Fruit fly (Drosophila melanogaster) whole organism, embryonic: Measurements from ENCODE around the gene trus.

Experiments
- Atf6 ChIP-seq: fragments of 200-800 bp; sonication (Bioruptor generic); IDR thresholded peaks from 2 replicates; pipeline ENCODE4 v1.3.6; 2022; ENCODE audit warnings: missing biosample characterization, missing genetic modification characterization
- CG11085 ChIP-seq: fragments of 200-800 bp; sonication (Bioruptor generic); IDR thresholded peaks from 2 replicates; pipeline ENCODE4 v1.3.6; 2022; ENCODE audit warnings: missing biosample characterization, missing genetic modification characterization
- CG11696 ChIP-seq: fragments of 200-800 bp; sonication (Bioruptor generic); IDR thresholded peaks from 2 replicates; pipeline ENCODE4 v1.3.6; 2022; ENCODE audit warnings: missing biosample characterization, missing genetic modification characterization
- CG11723 ChIP-seq: fragments of 200-800 bp; sonication (Bioruptor generic); optimal IDR thresholded peaks from 2 replicates; lab custom pipeline; 2017; ENCODE audit warnings: missing biosample characterization, mild to moderate bottlenecking, missing genetic modification characterization
- CG14860 ChIP-seq: fragments of 200-800 bp; sonication (Bioruptor generic); IDR thresholded peaks from 3 replicates; pipeline ENCODE4 v1.3.6; 2022; ENCODE audit warnings: missing biosample characterization, missing genetic modification characterization; ENCODE audit not compliant: partially characterized antibody
- CG16815 ChIP-seq: fragments of 200-800 bp; sonication (Bioruptor generic); optimal IDR thresholded peaks from 3 replicates; lab custom pipeline; 2017; ENCODE audit warnings: missing biosample characterization, mild to moderate bottlenecking, missing genetic modification characterization
- CG1832 ChIP-seq: fragments of 200-800 bp; sonication (Bioruptor generic); optimal IDR thresholded peaks from 2 replicates; lab custom pipeline; 2017; ENCODE audit warnings: missing biosample characterization, mild to moderate bottlenecking, missing genetic modification characterization, inconsistent platforms
- CG30431 ChIP-seq: fragments of 200-800 bp; sonication (Bioruptor generic); optimal IDR thresholded peaks from 2 replicates; lab custom pipeline; 2017; ENCODE audit warnings: missing biosample characterization, missing genetic modification characterization
- CG4707 ChIP-seq: fragments of 200-800 bp; sonication (Bioruptor generic); optimal IDR thresholded peaks from 2 replicates; lab custom pipeline; 2018; ENCODE audit warnings: missing biosample characterization, mild to moderate bottlenecking, missing genetic modification characterization, moderate library complexity
- CG5180 ChIP-seq: fragments of 200-800 bp; sonication (Bioruptor generic); optimal IDR thresholded peaks from 3 replicates; lab custom pipeline; 2017; ENCODE audit warnings: missing biosample characterization, missing genetic modification characterization, mild to moderate bottlenecking, moderate library complexity, missing genetic modification reagents
- CG6175 ChIP-seq: fragments of 200-800 bp; sonication (Bioruptor generic); IDR thresholded peaks from 3 replicates; pipeline ENCODE4 v1.3.6; 2022; ENCODE audit warnings: missing biosample characterization, missing genetic modification characterization
- CG6689 ChIP-seq: fragments of 200-800 bp; sonication (Bioruptor generic); IDR thresholded peaks from 2 replicates; pipeline ENCODE4 v1.3.6; 2022; ENCODE audit warnings: missing biosample characterization, missing genetic modification characterization
- CG6791 ChIP-seq: fragments of 200-800 bp; sonication (Bioruptor generic); IDR thresholded peaks from 3 replicates; pipeline ENCODE4 v1.3.6; 2022; ENCODE audit warnings: missing biosample characterization, missing genetic modification characterization; ENCODE audit not compliant: partially characterized antibody
- CG6813 ChIP-seq: fragments of 200-800 bp; sonication (Bioruptor generic); optimal IDR thresholded peaks from 2 replicates; lab custom pipeline; 2017; ENCODE audit warnings: missing biosample characterization, missing genetic modification characterization, mild to moderate bottlenecking, moderate library complexity, missing genetic modification reagents
- CG7839 ChIP-seq: fragments of 200-800 bp; sonication (Bioruptor generic); optimal IDR thresholded peaks from 3 replicates; lab custom pipeline; 2018; ENCODE audit warnings: missing biosample characterization, mild to moderate bottlenecking, missing genetic modification characterization, moderate library complexity
- CG8290 ChIP-seq, 3 experiments: fragments of 200-800 bp; sonication (Bioruptor generic); optimal IDR thresholded peaks; 2 replicates each; lab custom pipeline; 2016 to 2019; ENCODE audit warnings: missing biosample characterization in 3 of 3, missing genetic modification characterization in 3 of 3, mild to moderate bottlenecking in 2 of 3, moderate library complexity in 1 of 3
- CG8478 ChIP-seq: fragments of >200 bp; optimal IDR thresholded peaks from 2 replicates; lab custom pipeline; 2018
- CG9727 ChIP-seq: fragments of 200-800 bp; sonication (Bioruptor generic); optimal IDR thresholded peaks from 3 replicates; lab custom pipeline; 2017; ENCODE audit warnings: missing biosample characterization, mild to moderate bottlenecking, missing genetic modification characterization
- CHES-1-like ChIP-seq: fragments of 200-800 bp; sonication (Bioruptor generic); optimal IDR thresholded peaks from 2 replicates; lab custom pipeline; 2016; ENCODE audit warnings: missing biosample characterization, missing genetic modification characterization
- CkIIα-i1 ChIP-seq: fragments of 200-800 bp; sonication (Bioruptor generic); IDR thresholded peaks from 2 replicates; pipeline ENCODE4 v1.3.6; 2022; ENCODE audit warnings: missing biosample characterization, missing genetic modification characterization
- Dad ChIP-seq: fragments of 200-800 bp; sonication (Bioruptor generic); optimal IDR thresholded peaks from 3 replicates; lab custom pipeline; 2016; ENCODE audit warnings: missing biosample characterization, missing genetic modification characterization
- Dbx ChIP-seq: fragments of 200-800 bp; sonication (Bioruptor generic); IDR thresholded peaks from 3 replicates; pipeline ENCODE4 v1.3.6; 2022; ENCODE audit warnings: missing biosample characterization, missing genetic modification characterization
- Ets65A ChIP-seq: fragments of 200-800 bp; sonication (Bioruptor generic); peaks from one replicate; lab custom pipeline; 2016; ENCODE audit warnings: missing biosample characterization, missing genetic modification characterization
- H15 ChIP-seq: fragments of 200-800 bp; sonication (Bioruptor generic); IDR thresholded peaks from 3 replicates; pipeline ENCODE4 v1.3.6; 2022; ENCODE audit warnings: missing biosample characterization, missing genetic modification characterization
- Jarid2 ChIP-seq: fragments of 200-800 bp; sonication (Bioruptor generic); optimal IDR thresholded peaks from 3 replicates; lab custom pipeline; 2017; ENCODE audit warnings: mild to moderate bottlenecking, missing biosample characterization, missing genetic modification reagents, missing genetic modification characterization
- Med ChIP-seq: fragments of 200-800 bp; sonication (Bioruptor generic); peaks from one replicate; lab custom pipeline; 2016; ENCODE audit warnings: missing biosample characterization, missing genetic modification characterization, mild to moderate bottlenecking, inconsistent platforms, moderate library complexity
- NFAT ChIP-seq: fragments of 200-800 bp; sonication (Bioruptor generic); IDR thresholded peaks from 2 replicates; pipeline ENCODE4 v1.3.6; 2022; ENCODE audit warnings: missing biosample characterization, missing genetic modification characterization
- Nf-YA ChIP-seq: fragments of 200-800 bp; sonication (Bioruptor generic); IDR thresholded peaks from 2 replicates; pipeline ENCODE4 v1.3.6; 2022; ENCODE audit warnings: missing biosample characterization, missing genetic modification characterization
- al ChIP-seq: fragments of 200-800 bp; sonication (Bioruptor generic); IDR thresholded peaks from 2 replicates; pipeline ENCODE4 v1.3.6; 2022; ENCODE audit warnings: missing biosample characterization, missing genetic modification characterization
- ara ChIP-seq: fragments of 200-800 bp; sonication (Bioruptor generic); IDR thresholded peaks from 2 replicates; pipeline ENCODE4 v1.3.6; 2022; ENCODE audit warnings: missing biosample characterization, missing genetic modification characterization
- cad ChIP-seq: fragments of >200 bp; optimal IDR thresholded peaks from 2 replicates; lab custom pipeline; 2017; ENCODE audit warnings: missing biosample characterization, missing genetic modification characterization
- chm ChIP-seq: fragments of 200-800 bp; sonication (Bioruptor generic); IDR thresholded peaks from 2 replicates; pipeline ENCODE4 v1.3.6; 2022; ENCODE audit warnings: missing biosample characterization, missing genetic modification characterization
- ci ChIP-seq: fragments of 200-800 bp; sonication (Bioruptor generic); IDR thresholded peaks from 3 replicates; pipeline ENCODE4 v1.3.6; 2022; ENCODE audit warnings: missing biosample characterization, missing genetic modification characterization
- croc ChIP-seq: fragments of 200-800 bp; sonication (Bioruptor generic); conservative IDR thresholded peaks from 3 replicates; pipeline ENCODE4 v1.3.6; 2022; ENCODE audit warnings: missing biosample characterization, missing genetic modification characterization
- danr ChIP-seq: fragments of 200-800 bp; sonication (Bioruptor generic); IDR thresholded peaks from 2 replicates; pipeline ENCODE4 v1.3.6; 2022; ENCODE audit warnings: missing biosample characterization, missing genetic modification characterization
- dimm ChIP-seq: fragments of 200-800 bp; sonication (Bioruptor generic); IDR thresholded peaks from 2 replicates; pipeline ENCODE4 v1.3.6; 2022; ENCODE audit warnings: missing biosample characterization, missing genetic modification characterization
- gro ChIP-seq: fragments of 200-800 bp; sonication (Bioruptor generic); optimal IDR thresholded peaks from 2 replicates; lab custom pipeline; 2016; ENCODE audit warnings: missing biosample characterization, missing genetic modification characterization
- gsb ChIP-seq: fragments of 200-800 bp; sonication (Bioruptor generic); IDR thresholded peaks from 2 replicates; pipeline ENCODE4 v1.3.6; 2022; ENCODE audit warnings: missing biosample characterization, missing genetic modification characterization
- hkb ChIP-seq, 2 experiments: fragments of 200-800 bp in 1 of 2; fragments of >200 bp in 1 of 2; sonication (Bioruptor generic) in 1 of 2; IDR thresholded peaks in 1 of 2; optimal IDR thresholded peaks in 1 of 2; 2 replicates each; pipeline versions ENCODE4 v1.3.6 to Lab custom; 2017 to 2022; ENCODE audit warnings: missing biosample characterization in 1 of 2, missing genetic modification characterization in 1 of 2
- kah ChIP-seq: fragments of 200-800 bp; sonication (Bioruptor generic); optimal IDR thresholded peaks from 2 replicates; lab custom pipeline; 2018; ENCODE audit warnings: missing biosample characterization, mild to moderate bottlenecking, missing genetic modification characterization
- klu ChIP-seq: fragments of 200-800 bp; sonication (Bioruptor generic); IDR thresholded peaks from 2 replicates; pipeline ENCODE4 v1.3.6; 2022; ENCODE audit warnings: missing biosample characterization, missing genetic modification characterization
- sens ChIP-seq: fragments of 200-800 bp; sonication (Bioruptor generic); peaks from one replicate; lab custom pipeline; 2016; ENCODE audit warnings: missing biosample characterization, missing genetic modification characterization
- sr ChIP-seq: fragments of 200-800 bp; sonication (Bioruptor generic); IDR thresholded peaks from 3 replicates; pipeline ENCODE4 v1.3.6; 2022; ENCODE audit warnings: missing biosample characterization, missing genetic modification characterization
- unc-4 ChIP-seq: fragments of 200-800 bp; sonication (Bioruptor generic); IDR thresholded peaks from 2 replicates; pipeline ENCODE4 v1.3.6; 2022; ENCODE audit warnings: missing biosample characterization, missing genetic modification characterization; ENCODE audit not compliant: partially characterized antibody
- wor ChIP-seq: fragments of 200-800 bp; sonication (Bioruptor generic); IDR thresholded peaks from 2 replicates; pipeline ENCODE4 v1.3.6; 2022; ENCODE audit warnings: missing biosample characterization, missing genetic modification characterization
- z ChIP-seq: fragments of 200-800 bp; sonication (Bioruptor generic); IDR thresholded peaks from 3 replicates; pipeline ENCODE4 v1.3.6; 2022; ENCODE audit warnings: missing biosample characterization, missing genetic modification characterization

trus gene

dm6 chr3R:12422379-12422975 is 33.9 kb upstream of the trus start, which contains the start of the genes Scgbeta and CG17202 (continued):
- TF ChIP-seq z (GFP tag; lab: Robert Waterston, UW) = no peak
- no peak for TF ChIP-seq H15 (GFP tag; lab: Robert Waterston, UW)
- TF ChIP-seq Jarid2 (GFP tag; lab: Kevin White, UChicago) = no peak
- no peak for TF ChIP-seq ara (GFP tag; lab: Robert Waterston, UW)
- TF ChIP-seq gsb (GFP tag; lab: Robert Waterston, UW) = no peak
- TF ChIP-seq CkIIα-i1 (GFP tag; lab: Robert Waterston, UW) = no peak
- TF ChIP-seq Dbx (GFP tag; lab: Robert Waterston, UW) = 0 out of 3 replicates have a peak, but pooled peaks have one; percentile 27
- no peak for TF ChIP-seq CG16815 (GFP tag; lab: Kevin White, UChicago)
- no peak for TF ChIP-seq CG6813

- TF ChIP-seq sens (GFP tag; lab: Kevin White, UChicago) (no peak), CG8478 (no peak), CG6791 (GFP tag; lab: Robert Waterston, UW) (0 out of 3 replicates have a peak, but pooled peaks have one; percentile 34), Med (GFP tag; lab: Kevin White, UChicago) (peak; percentile 30), Ets65A (GFP tag; lab: Kevin White, UChicago) (peak; percentile 44), sr (GFP tag; lab: Robert Waterston, UW) (peak; percentile 8; the same call in 1 of the 3 replicates), kah (GFP tag; lab: Kevin White, UChicago) (no peak), CG11696 (GFP tag; lab: Robert Waterston, UW) (no peak)
These were observed 32.4 kb upstream of the trus start for dm6 chr3R:12423997-12424396.

dm6 chr3R:12425510-12426309 is 30.7 kb upstream of the trus start, which contains the start of gene Pp1-87B:
TSS of gene Pp1-87B (minus strand) at chr3R:12425917.
- TF ChIP-seq dimm (GFP tag; lab: Robert Waterston, UW) (no peak), CG8290 (GFP tag; optimal IDR thresholded peaks at IDR 0.05; lab: Kevin White, UChicago) (peak; percentile 39), CG8290 (tag; optimal IDR thresholded peaks at IDR 0.05; lab: Kevin White, UChicago) (peak in 1 of 2 experiments; percentile 46), hkb (optimal IDR thresholded peaks at IDR 0.05; lab: Kevin White, UChicago) (peak; percentile 92), hkb (GFP tag; IDR thresholded peaks at IDR 0.05; lab: Robert Waterston, UW) (no peak), CG6175 (GFP tag; lab: Robert Waterston, UW) (no peak), wor (GFP tag; lab: Robert Waterston, UW) (no peak), Nf-YA (no peak), CHES-1-like (no peak), unc-4 (no peak), Atf6 (no peak), CG1832 (peak; percentile 95), CG6689 (no peak), gro (GFP tag; lab: Kevin White, UChicago) (no peak), CG11723 (no peak), CG7839 (no peak), klu (GFP tag; lab: Robert Waterston, UW) (no peak), CG14860 (no peak), CG9727 (GFP tag; lab: Kevin White, UChicago) (peak; percentile 39), chm (GFP tag; lab: Robert Waterston, UW) (0 out of 2 replicates have a peak, but pooled peaks have one; percentile 52), cad (no peak), CG11085 (GFP tag; lab: Robert Waterston, UW) (no peak), Dad (GFP tag; lab: Kevin White, UChicago) (no peak), danr (GFP tag; lab: Robert Waterston, UW) (no peak), NFAT (GFP tag; lab: Robert Waterston, UW) (no peak), CG4707 (GFP tag; lab: Kevin White, UChicago) (no peak), CG5180 (GFP tag; lab: Kevin White, UChicago) (no peak), croc (no peak), CG30431 (no peak), al (GFP tag; lab: Robert Waterston, UW) (no peak), ci (0 out of 3 replicates have a peak, but pooled peaks have one; percentile 5)
